Worm (Caenorhabditis elegans): ENCODE data around the gene sel-5.
A peak's percentile ranks its signal among the peaks of the same experiment; 100 is the strongest.

The sel-5 gene

ce11 chrIII:4551963-4552362 is 26.3 kb downstream of the sel-5 start:
- TF ChIP-seq pha-4 (tag; optimal IDR thresholded peaks at IDR 0.05) (peak; percentile 33), sptf-1 (tag; optimal IDR thresholded peaks at IDR 0.05) (no peak)

- TF ChIP-seq nhr-28 (tag; optimal IDR thresholded peaks at IDR 0.05) = no peak
- TF ChIP-seq bed-3 (GFP tag; optimal IDR thresholded peaks at IDR 0.05) = no peak
- no peak for TF ChIP-seq ceh-43 (GFP tag; optimal IDR thresholded peaks at IDR 0.05)
- TF ChIP-seq mab-5 (tag; optimal IDR thresholded peaks at IDR 0.05) = no peak
- no peak for TF ChIP-seq pha-4 (tag; optimal IDR thresholded peaks at IDR 0.05)
- TF ChIP-seq mep-1 (tag; optimal IDR thresholded peaks at IDR 0.05) = no peak
- TF ChIP-seq lin-32 (GFP tag; optimal IDR thresholded peaks at IDR 0.05) = no peak
- no peak for TF ChIP-seq sptf-1 (tag; optimal IDR thresholded peaks at IDR 0.05)
- TF ChIP-seq snpc-4 (tag; optimal IDR thresholded peaks at IDR 0.05) = no peak
Observed at ce11 chrIII:4548739-4549138, 29.5 kb downstream of the sel-5 start, which contains the start of gene M88.4. Gene M88.4, plus strand, starts transcription at chrIII:4549039.

- no peak for TF ChIP-seq ceh-43 (GFP tag; optimal IDR thresholded peaks at IDR 0.05)
- TF ChIP-seq lin-13 (tag; optimal IDR thresholded peaks at IDR 0.05) = no peak
- no peak for TF ChIP-seq elt-3 (tag; optimal IDR thresholded peaks at IDR 0.05)
- TF ChIP-seq ces-1 (GFP tag; optimal IDR thresholded peaks at IDR 0.05) = no peak
- no peak for TF ChIP-seq cnd-1 (tag; optimal IDR thresholded peaks at IDR 0.05)
- no peak for TF ChIP-seq ham-2 (GFP tag; optimal IDR thresholded peaks at IDR 0.05)
- no peak for TF ChIP-seq mab-5 (tag; optimal IDR thresholded peaks at IDR 0.05)
- no peak for TF ChIP-seq lin-32 (GFP tag; optimal IDR thresholded peaks at IDR 0.05)
- no peak for TF ChIP-seq blmp-1 (tag; optimal IDR thresholded peaks at IDR 0.05)
- no peak for TF ChIP-seq zip-8 (tag; optimal IDR thresholded peaks at IDR 0.05)
- TF ChIP-seq lsy-2 (tag; optimal IDR thresholded peaks at IDR 0.05) = no peak
Observed at ce11 chrIII:4544959-4545358, 33.3 kb downstream of the sel-5 start, which contains the start of gene M88.3. Gene M88.3, minus strand, starts transcription at chrIII:4545059.

- TF ChIP-seq tbx-8 (GFP tag; optimal IDR thresholded peaks at IDR 0.05) (no peak), hlh-1 (tag; optimal IDR thresholded peaks at IDR 0.05) (peak; percentile 18), lsy-2 (tag; optimal IDR thresholded peaks at IDR 0.05) (peak; percentile 47), nhr-76 (tag; optimal IDR thresholded peaks at IDR 0.05) (no peak), mab-5 (tag; optimal IDR thresholded peaks at IDR 0.05) (peak; percentile 16), mep-1 (tag; optimal IDR thresholded peaks at IDR 0.05) (peak; percentile 26), pha-4 (tag; optimal IDR thresholded peaks at IDR 0.05) (no peak), unc-120 (tag; optimal IDR thresholded peaks at IDR 0.05; ENCODE audit: poor library complexity, severe bottlenecking) (peak; percentile 6), ceh-43 (GFP tag; optimal IDR thresholded peaks at IDR 0.05) (peak; percentile 58), ceh-39 (tag; optimal IDR thresholded peaks at IDR 0.05) (no peak), cnd-1 (tag; optimal IDR thresholded peaks at IDR 0.05) (peak; percentile 12), ceh-83 (GFP tag; optimal IDR thresholded peaks at IDR 0.05) (no peak), zip-8 (tag; optimal IDR thresholded peaks at IDR 0.05) (no peak), sptf-1 (tag; optimal IDR thresholded peaks at IDR 0.05) (peak; percentile 58), mls-2 (tag; optimal IDR thresholded peaks at IDR 0.05) (peak; percentile 32), bed-3 (GFP tag; optimal IDR thresholded peaks at IDR 0.05) (no peak), blmp-1 (tag; optimal IDR thresholded peaks at IDR 0.05) (peak; percentile 23), lin-32 (GFP tag; optimal IDR thresholded peaks at IDR 0.05) (no peak), M03D4.4 (tag; optimal IDR thresholded peaks at IDR 0.05) (peak; percentile 57)
Observed at ce11 chrIII:4542362-4542931, 35.8 kb downstream of the sel-5 start, which contains the start of the genes mrps-34 and cisd-3.1. Gene mrps-34, minus strand, starts transcription at chrIII:4542452. Gene cisd-3.1, plus strand, starts transcription at chrIII:4542881.

- no peak for TF ChIP-seq nhr-12 (tag; optimal IDR thresholded peaks at IDR 0.05)
- TF ChIP-seq M03D4.4 (tag; optimal IDR thresholded peaks at IDR 0.05) = no peak
- no peak for TF ChIP-seq unc-62 (GFP tag; optimal IDR thresholded peaks at IDR 0.05)
- TF ChIP-seq nhr-76 (tag; optimal IDR thresholded peaks at IDR 0.05) = no peak
- TF ChIP-seq sptf-1 (tag; optimal IDR thresholded peaks at IDR 0.05) = no peak
- TF ChIP-seq flh-1 (GFP tag; optimal IDR thresholded peaks at IDR 0.05) = no peak
- no peak for TF ChIP-seq lin-13 (tag; optimal IDR thresholded peaks at IDR 0.05)
- no peak for TF ChIP-seq tbx-8 (GFP tag; optimal IDR thresholded peaks at IDR 0.05)
- no peak for TF ChIP-seq hlh-1 (tag; optimal IDR thresholded peaks at IDR 0.05)
Observed at ce11 chrIII:4540604-4541003, 37.6 kb downstream of the sel-5 start, which contains the start of gene ugt-62. Gene ugt-62, minus strand, starts transcription at chrIII:4540623.

ce11 chrIII:4530968-4531367 is 47.3 kb downstream of the sel-5 start:
- TF ChIP-seq elt-1 (tag; optimal IDR thresholded peaks at IDR 0.05; ENCODE audit: borderline replicate concordance, insufficient read depth) (no peak), pha-4 (tag; optimal IDR thresholded peaks at IDR 0.05) (no peak), nhr-2 (tag; optimal IDR thresholded peaks at IDR 0.05) (no peak), cnd-1 (tag; optimal IDR thresholded peaks at IDR 0.05) (no peak), drap-1 (GFP tag; optimal IDR thresholded peaks at IDR 0.05) (no peak), flh-1 (GFP tag; optimal IDR thresholded peaks at IDR 0.05) (no peak), snpc-4 (tag; optimal IDR thresholded peaks at IDR 0.05) (no peak), bed-3 (GFP tag; optimal IDR thresholded peaks at IDR 0.05) (no peak)
